ENCODE assay signal across 4 worm cellular contexts in the genomic region with DNA sequence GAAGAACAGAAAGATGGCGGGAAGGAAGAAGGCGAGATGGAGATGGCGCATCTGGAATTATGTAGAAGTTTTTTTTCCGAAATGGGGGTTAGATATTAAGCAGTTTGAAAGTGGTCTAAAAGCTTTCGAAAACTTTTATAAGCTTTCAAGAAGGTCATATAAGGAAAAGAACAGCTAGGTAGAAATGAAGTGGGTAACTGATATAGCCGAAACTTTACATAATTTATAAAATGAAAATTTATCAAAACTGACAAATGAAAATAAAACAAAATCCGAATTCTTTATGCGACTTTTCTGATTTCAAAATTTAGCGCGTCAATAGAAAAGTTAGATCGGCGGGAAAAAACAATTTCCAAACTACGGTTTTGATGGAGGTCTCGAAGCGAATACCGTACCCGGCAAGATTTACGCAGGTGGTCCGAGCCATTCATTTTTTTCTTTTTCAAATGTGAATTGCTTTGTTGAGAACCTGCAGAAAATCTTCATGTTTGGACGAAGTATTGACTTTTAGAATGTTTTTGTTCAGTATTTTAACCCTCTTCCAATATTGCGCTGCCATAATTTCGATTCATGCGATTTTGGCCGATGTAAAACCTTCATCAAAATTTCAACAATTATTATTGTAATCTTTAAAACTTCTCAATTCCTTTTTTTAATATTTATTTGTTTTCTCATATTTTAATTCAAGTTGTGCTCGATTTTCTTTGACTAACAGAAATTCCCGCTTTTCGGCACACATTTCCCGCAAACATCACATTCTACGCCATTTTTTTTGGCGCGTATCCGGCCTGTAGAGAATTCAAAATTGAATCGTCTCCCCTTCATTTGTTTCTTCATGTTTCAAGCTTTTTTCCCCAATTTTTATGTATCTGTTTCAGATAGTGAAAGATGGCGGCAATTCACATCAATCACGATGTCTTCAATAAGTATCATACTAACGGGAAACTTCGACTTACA.
TF ChIP-seq lines count a peak whose summit lies in the region.

A gene (minus strand): TSS at position 51 of the 957 bp plus-strand sequence.
A gene (plus strand): TSS at position 879 of the 957 bp plus-strand sequence.

TF ChIP-seq in whole organism, L1 larva, 84 proteins besides CTCF, POLR2A, EP300 and RAD21 (continued from another document):
- TF ChIP-seq efl-1 (optimal IDR thresholded peaks at IDR 0.05; lab: Kevin White, UChicago) (peak; percentile 36 to 54), efl-1 (GFP tag; optimal IDR thresholded peaks at IDR 0.05 in 1 of 2; lab: Kevin White, UChicago) (peak; percentile 9 to 62), dpl-1 (GFP tag; optimal IDR thresholded peaks at IDR 0.05; lab: Kevin White, UChicago) (peak; percentile 53 to 82 (median 71)), lsy-2 (tag; optimal IDR thresholded peaks at IDR 0.05; lab: Kevin White, UChicago) (peak; percentile 11 to 60)

TF ChIP-seq in whole organism, L2 larva, 48 proteins besides CTCF, POLR2A, EP300 and RAD21 (continued from another document):
- TF ChIP-seq unc-39 (tag; optimal IDR thresholded peaks at IDR 0.05; lab: Kevin White, UChicago) (no peak), lsy-2 (tag; optimal IDR thresholded peaks at IDR 0.05; lab: Kevin White, UChicago) (peak in 1 of 2 experiments; percentile 37), mbf-1 (tag; optimal IDR thresholded peaks at IDR 0.05; lab: Kevin White, UChicago) (no peak), egl-27 (tag; optimal IDR thresholded peaks at IDR 0.05; lab: Kevin White, UChicago) (no peak), ama-1 (optimal IDR thresholded peaks at IDR 0.05; lab: Kevin White, UChicago) (no peak), sma-9 (GFP tag; optimal IDR thresholded peaks at IDR 0.05; lab: Kevin White, UChicago) (no peak), sma-9 (tag; optimal IDR thresholded peaks at IDR 0.05; lab: Kevin White, UChicago) (no peak), unc-55 (GFP tag; optimal IDR thresholded peaks at IDR 0.05; lab: Kevin White, UChicago) (peak; percentile 24), nhr-129 (tag; optimal IDR thresholded peaks at IDR 0.05; lab: Kevin White, UChicago) (peak; percentile 36), R02D3.7 (tag; optimal IDR thresholded peaks at IDR 0.05; lab: Kevin White, UChicago) (no peak)

TF ChIP-seq in whole organism, L4 larva, 104 proteins besides CTCF, POLR2A, EP300 and RAD21 (continued from another document):
- peak in 1 of 2 experiments; percentile 23 for TF ChIP-seq lsy-2 (tag; optimal IDR thresholded peaks at IDR 0.05; lab: Kevin White, UChicago)
- peak; percentile 58 for TF ChIP-seq R02D3.7 (tag; optimal IDR thresholded peaks at IDR 0.05; lab: Kevin White, UChicago)
- TF ChIP-seq lin-38 (GFP tag; IDR thresholded peaks at IDR 0.05; lab: Robert Waterston, UW): peak; percentile 68
- no peak for TF ChIP-seq nhr-102 (tag; optimal IDR thresholded peaks at IDR 0.05; lab: Kevin White, UChicago)

TF ChIP-seq in whole organism, young adult, 124 proteins besides CTCF, POLR2A, EP300 and RAD21 (continued from another document):
- TF ChIP-seq sptf-2 (GFP tag; optimal IDR thresholded peaks at IDR 0.05; lab: Kevin White, UChicago) (no peak), hmg-20 (GFP tag; IDR thresholded peaks at IDR 0.05; lab: Robert Waterston, UW) (no peak), lsy-27 (tag; optimal IDR thresholded peaks at IDR 0.05; lab: Kevin White, UChicago; ENCODE audit: borderline replicate concordance, insufficient read depth) (no peak), gei-17 (GFP tag; optimal IDR thresholded peaks at IDR 0.05; lab: Kevin White, UChicago) (no peak), rcor-1 (GFP tag; IDR thresholded peaks at IDR 0.05; lab: Robert Waterston, UW) (peak; percentile 92), egl-18 (GFP tag; IDR thresholded peaks at IDR 0.05; lab: Robert Waterston, UW) (no peak), madf-10 (tag; optimal IDR thresholded peaks at IDR 0.05; lab: Kevin White, UChicago) (no peak), Y53G8AR.9 (GFP tag; conservative IDR thresholded peaks at IDR 0.05; lab: Robert Waterston, UW) (peak; percentile 67), lin-26 (GFP tag; IDR thresholded peaks at IDR 0.05; lab: Robert Waterston, UW) (no peak), attf-6 (GFP tag; IDR thresholded peaks at IDR 0.05; lab: Robert Waterston, UW) (peak; percentile 60; the same call in 1 of the 2 replicates), ztf-3 (GFP tag; optimal IDR thresholded peaks at IDR 0.05; lab: Kevin White, UChicago) (no peak), somi-1 (GFP tag; optimal IDR thresholded peaks at IDR 0.05; lab: Kevin White, UChicago) (no peak), cebp-1 (GFP tag; IDR thresholded peaks at IDR 0.05; lab: Robert Waterston, UW) (no peak), cebp-1 (tag; optimal IDR thresholded peaks at IDR 0.05; lab: Kevin White, UChicago) (no peak), lsl-1 (GFP tag; optimal IDR thresholded peaks at IDR 0.05; lab: Kevin White, UChicago) (peak; percentile 98), D2030.7 (GFP tag; IDR thresholded peaks at IDR 0.05; lab: Robert Waterston, UW) (peak; percentile 94), akir-1 (GFP tag; optimal IDR thresholded peaks at IDR 0.05; lab: Kevin White, UChicago) (no peak), Y56A3A.18 (GFP tag; IDR thresholded peaks at IDR 0.05; lab: Robert Waterston, UW) (no peak), T07F8.4 (tag; optimal IDR thresholded peaks at IDR 0.05; lab: Kevin White, UChicago) (no peak), nhr-179 (tag; optimal IDR thresholded peaks at IDR 0.05; lab: Kevin White, UChicago) (no peak), unc-62 (GFP tag; optimal IDR thresholded peaks at IDR 0.05; lab: Kevin White, UChicago) (no peak), ZK185.1 (tag; optimal IDR thresholded peaks at IDR 0.05; lab: Kevin White, UChicago; ENCODE audit: poor library complexity, severe bottlenecking) (no peak), aptf-2 (GFP tag; conservative IDR thresholded peaks at IDR 0.05; lab: Robert Waterston, UW) (no peak), die-1 (tag; optimal IDR thresholded peaks at IDR 0.05; lab: Kevin White, UChicago) (no peak), snpc-3.4 (tag; optimal IDR thresholded peaks at IDR 0.05; lab: Kevin White, UChicago) (peak; percentile 79), athp-1 (tag; optimal IDR thresholded peaks at IDR 0.05; lab: Kevin White, UChicago) (peak; percentile 16), nhr-120 (GFP tag; IDR thresholded peaks at IDR 0.05; lab: Robert Waterston, UW) (no peak), mel-28 (tag; optimal IDR thresholded peaks at IDR 0.05; lab: Kevin White, UChicago; ENCODE audit: borderline replicate concordance) (no peak), dox-1 (GFP tag; IDR thresholded peaks at IDR 0.05; lab: Robert Waterston, UW) (peak; percentile 81), B0019.2 (GFP tag; conservative IDR thresholded peaks at IDR 0.05; lab: Robert Waterston, UW) (peak; percentile 58), F22D6.2 (tag; optimal IDR thresholded peaks at IDR 0.05; lab: Kevin White, UChicago) (no peak), ztf-26 (tag; optimal IDR thresholded peaks at IDR 0.05; lab: Kevin White, UChicago) (no peak), cebp-2 (GFP tag; IDR thresholded peaks at IDR 0.05; lab: Robert Waterston, UW) (no peak), hlh-12 (tag; optimal IDR thresholded peaks at IDR 0.05; lab: Kevin White, UChicago) (no peak), ceh-27 (GFP tag; optimal IDR thresholded peaks at IDR 0.05; lab: Kevin White, UChicago) (no peak), repo-1 (tag; optimal IDR thresholded peaks at IDR 0.05; lab: Kevin White, UChicago) (no peak), C17E4.6 (GFP tag; IDR thresholded peaks at IDR 0.05; lab: Robert Waterston, UW) (no peak), egrh-3 (GFP tag; IDR thresholded peaks at IDR 0.05; lab: Robert Waterston, UW) (no peak), xnd-1 (tag; optimal IDR thresholded peaks at IDR 0.05; lab: Kevin White, UChicago) (peak; percentile 95), sea-2 (GFP tag; IDR thresholded peaks at IDR 0.05; lab: Robert Waterston, UW) (no peak), F49E8.2 (tag; optimal IDR thresholded peaks at IDR 0.05; lab: Kevin White, UChicago; ENCODE audit: insufficient read depth) (peak; percentile 79), bed-1 (GFP tag; IDR thresholded peaks at IDR 0.05; lab: Robert Waterston, UW) (no peak), pha-4 (tag; optimal IDR thresholded peaks at IDR 0.05; lab: Kevin White, UChicago) (no peak), snpc-1.1 (tag; optimal IDR thresholded peaks at IDR 0.05; lab: Kevin White, UChicago; ENCODE audit: insufficient read depth) (no peak), nfya-2 (GFP tag; IDR thresholded peaks at IDR 0.05; lab: Robert Waterston, UW) (no peak), ceh-91 (GFP tag; IDR thresholded peaks at IDR 0.05; lab: Robert Waterston, UW) (peak; percentile 96), attf-3 (GFP tag; conservative IDR thresholded peaks at IDR 0.05; lab: Robert Waterston, UW) (no peak), egl-44 (GFP tag; IDR thresholded peaks at IDR 0.05; lab: Robert Waterston, UW) (no peak), B0336.3 (GFP tag; IDR thresholded peaks at IDR 0.05; lab: Robert Waterston, UW) (peak; percentile 71), attf-5 (GFP tag; optimal IDR thresholded peaks at IDR 0.05; lab: Kevin White, UChicago) (no peak), ceh-40 (GFP tag; IDR thresholded peaks at IDR 0.05; lab: Robert Waterston, UW) (no peak), F23B12.7 (tag; optimal IDR thresholded peaks at IDR 0.05; lab: Kevin White, UChicago; ENCODE audit: insufficient read depth) (no peak), nfya-1 (tag; optimal IDR thresholded peaks at IDR 0.05; lab: Kevin White, UChicago; ENCODE audit: borderline replicate concordance, insufficient read depth) (no peak), madf-8 (GFP tag; conservative IDR thresholded peaks at IDR 0.05; lab: Robert Waterston, UW) (peak; percentile 94), snpc-4 (GFP tag; optimal IDR thresholded peaks at IDR 0.05; lab: Kevin White, UChicago) (peak; percentile 5), snpc-4 (tag; optimal IDR thresholded peaks at IDR 0.05; lab: Kevin White, UChicago) (peak in 1 of 4 experiments; percentile 41), dpl-1 (GFP tag; optimal IDR thresholded peaks at IDR 0.05; lab: Kevin White, UChicago) (peak; percentile 91), ztf-25 (GFP tag; IDR thresholded peaks at IDR 0.05; lab: Robert Waterston, UW) (no peak), nhr-80 (tag; optimal IDR thresholded peaks at IDR 0.05; lab: Kevin White, UChicago) (no peak), tbx-9 (tag; optimal IDR thresholded peaks at IDR 0.05; lab: Kevin White, UChicago; ENCODE audit: borderline replicate concordance) (no peak), lin-40 (tag; optimal IDR thresholded peaks at IDR 0.05; lab: Kevin White, UChicago) (no peak), F57A8.1 (GFP tag; optimal IDR thresholded peaks at IDR 0.05; lab: Kevin White, UChicago) (no peak), hsf-1 (GFP tag; IDR thresholded peaks at IDR 0.05; lab: Robert Waterston, UW) (peak; percentile 82), pbrm-1 (GFP tag; IDR thresholded peaks at IDR 0.05; lab: Robert Waterston, UW) (peak; percentile 43; the same call in 1 of the 2 replicates), madf-6 (GFP tag; IDR thresholded peaks at IDR 0.05; lab: Robert Waterston, UW) (peak; percentile 98), bed-2 (GFP tag; IDR thresholded peaks at IDR 0.05; lab: Robert Waterston, UW) (no peak), unc-130 (GFP tag; optimal IDR thresholded peaks at IDR 0.05; lab: Kevin White, UChicago) (peak; percentile 87), F37B4.10 (GFP tag; IDR thresholded peaks at IDR 0.05; lab: Robert Waterston, UW) (no peak), ceh-100 (GFP tag; IDR thresholded peaks at IDR 0.05; lab: Robert Waterston, UW) (0 out of 2 replicates have a peak, but pooled peaks have one; percentile 11), mxl-1 (tag; optimal IDR thresholded peaks at IDR 0.05; lab: Kevin White, UChicago) (no peak), rec-8 (tag; optimal IDR thresholded peaks at IDR 0.05; lab: Kevin White, UChicago) (no peak), tlf-1 (GFP tag; optimal IDR thresholded peaks at IDR 0.05; lab: Kevin White, UChicago) (peak; percentile 79), ets-4 (GFP tag; optimal IDR thresholded peaks at IDR 0.05; lab: Kevin White, UChicago) (no peak), lir-1 (GFP tag; conservative IDR thresholded peaks at IDR 0.05; lab: Robert Waterston, UW) (no peak), zim-3 (tag; optimal IDR thresholded peaks at IDR 0.05; lab: Kevin White, UChicago) (no peak), him-1 (tag; optimal IDR thresholded peaks at IDR 0.05; lab: Kevin White, UChicago) (no peak), rpc-1 (optimal IDR thresholded peaks at IDR 0.05; lab: Kevin White, UChicago) (no peak), rpc-1 (tag; optimal IDR thresholded peaks at IDR 0.05; lab: Kevin White, UChicago) (no peak), ccch-3 (GFP tag; optimal IDR thresholded peaks at IDR 0.05; lab: Kevin White, UChicago) (no peak), C06A6.2 (GFP tag; conservative IDR thresholded peaks at IDR 0.05; lab: Robert Waterston, UW) (no peak), tbp1 (GFP tag; optimal IDR thresholded peaks at IDR 0.05; lab: Kevin White, UChicago) (peak; percentile 33)
